Fruit fly (Drosophila melanogaster) whole organism, adult: Measurements from ENCODE around the gene CHKov1.

Experiments used
- CG11617 ChIP-seq: fragments of 200-800 bp; sonication (Bioruptor generic); optimal IDR thresholded peaks from 2 replicates; lab custom pipeline; 2017; ENCODE audit warnings: mild to moderate bottlenecking, missing biosample characterization, missing genetic modification reagents, missing genetic modification characterization
- CG12768 ChIP-seq: fragments of 200-800 bp; sonication (Bioruptor generic); optimal IDR thresholded peaks from 2 replicates; lab custom pipeline; 2017; ENCODE audit warnings: missing biosample characterization, missing genetic modification characterization, mild to moderate bottlenecking, moderate library complexity, missing genetic modification reagents
- CG14711 ChIP-seq: fragments of 200-800 bp; sonication (Bioruptor generic); optimal IDR thresholded peaks from 2 replicates; lab custom pipeline; 2018; ENCODE audit warnings: missing biosample characterization, mild to moderate bottlenecking, missing genetic modification characterization, moderate library complexity
- CG1620 ChIP-seq: fragments of 200-800 bp; sonication (Bioruptor generic); optimal IDR thresholded peaks from 2 replicates; lab custom pipeline; 2016; ENCODE audit warnings: missing biosample characterization, missing genetic modification characterization
- CG33017 ChIP-seq: fragments of 200-800 bp; sonication (Bioruptor generic); optimal IDR thresholded peaks from 2 replicates; lab custom pipeline; 2018; ENCODE audit warnings: missing biosample characterization, mild to moderate bottlenecking, missing genetic modification characterization, moderate library complexity
- CG5204 ChIP-seq: fragments of 200-800 bp; sonication (Bioruptor generic); optimal IDR thresholded peaks from 2 replicates; lab custom pipeline; 2016; ENCODE audit warnings: missing biosample characterization, missing genetic modification characterization
- CG7045 ChIP-seq: fragments of 200-800 bp; sonication (Bioruptor generic); optimal IDR thresholded peaks from 2 replicates; lab custom pipeline; 2017; ENCODE audit warnings: missing biosample characterization, mild to moderate bottlenecking, missing genetic modification characterization
- CG7101 ChIP-seq: fragments of 200-800 bp; sonication (Bioruptor generic); optimal IDR thresholded peaks from 2 replicates; lab custom pipeline; 2018; ENCODE audit warnings: missing biosample characterization, mild to moderate bottlenecking, missing genetic modification characterization, moderate library complexity
- Clk ChIP-seq: fragments of 200-800 bp; sonication (Bioruptor generic); optimal IDR thresholded peaks from 2 replicates; lab custom pipeline; 2017; ENCODE audit warnings: missing biosample characterization, missing genetic modification characterization
- Crg-1 ChIP-seq: fragments of 200-800 bp; sonication (Bioruptor generic); optimal IDR thresholded peaks from 2 replicates; lab custom pipeline; 2016; ENCODE audit warnings: missing biosample characterization, missing genetic modification characterization
- Hr96 ChIP-seq: fragments of 200-800 bp; sonication (Bioruptor generic); optimal IDR thresholded peaks from 2 replicates; lab custom pipeline; 2016; ENCODE audit warnings: missing biosample characterization, missing genetic modification characterization
- Mnt ChIP-seq: fragments of 200-800 bp; sonication (Bioruptor generic); optimal IDR thresholded peaks from 2 replicates; lab custom pipeline; 2016; ENCODE audit warnings: missing biosample characterization, mild to moderate bottlenecking, missing genetic modification characterization
- bab1 ChIP-seq: fragments of 200-800 bp; sonication (Bioruptor generic); optimal IDR thresholded peaks from 3 replicates; lab custom pipeline; 2019; ENCODE audit warnings: missing biosample characterization, mild to moderate bottlenecking, missing genetic modification characterization, moderate library complexity
- cic ChIP-seq: fragments of 200-800 bp; sonication (Bioruptor generic); optimal IDR thresholded peaks from 2 replicates; lab custom pipeline; 2017; ENCODE audit warnings: missing biosample characterization, mild to moderate bottlenecking, missing genetic modification characterization, moderate library complexity
- cnc ChIP-seq, 2 experiments: fragments of >200 bp; optimal IDR thresholded peaks; 2 replicates each; lab custom pipeline; 2017
- kay ChIP-seq: fragments of 200-800 bp; sonication (Bioruptor generic); peaks from one replicate; lab custom pipeline; 2016; ENCODE audit warnings: missing biosample characterization, missing genetic modification characterization, borderline replicate concordance
- ovo ChIP-seq: fragments of 200-800 bp; sonication (Bioruptor generic); optimal IDR thresholded peaks from 2 replicates; lab custom pipeline; 2016; ENCODE audit warnings: missing biosample characterization, missing genetic modification characterization
- pad ChIP-seq: fragments of 200-800 bp; sonication (Bioruptor generic); optimal IDR thresholded peaks from 3 replicates; lab custom pipeline; 2017; ENCODE audit warnings: missing biosample characterization, missing genetic modification characterization, mild to moderate bottlenecking, moderate library complexity, missing genetic modification reagents
- tj ChIP-seq: fragments of 200-800 bp; sonication (Bioruptor generic); optimal IDR thresholded peaks from 3 replicates; lab custom pipeline; 2017; ENCODE audit warnings: missing biosample characterization, mild to moderate bottlenecking, missing genetic modification characterization, moderate library complexity
- toe ChIP-seq: fragments of 200-800 bp; sonication (Bioruptor generic); optimal IDR thresholded peaks from 2 replicates; lab custom pipeline; 2016; ENCODE audit warnings: missing biosample characterization, missing genetic modification characterization

The CHKov1 gene

DNA sequence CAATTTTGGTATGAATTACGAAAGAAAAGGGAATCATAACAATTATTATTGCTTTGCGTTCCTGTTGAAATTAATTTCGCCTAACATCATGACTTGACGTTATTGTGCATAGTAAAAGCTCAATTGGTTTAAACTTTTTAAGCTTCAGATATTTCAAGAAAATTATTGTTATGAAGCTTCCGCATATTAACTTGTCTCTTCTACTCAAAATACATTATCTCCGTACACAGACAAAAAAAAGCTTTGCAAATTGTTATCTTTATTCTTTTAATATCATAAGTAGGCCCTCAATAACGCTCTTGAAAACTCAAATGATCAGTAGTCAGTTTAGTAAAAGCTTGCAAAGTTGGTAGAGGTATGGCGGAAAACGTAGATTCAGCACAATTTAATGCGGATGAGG, 42.0 kb downstream of the CHKov1 start, which contains the start of gene CG13658:
TSS of gene CG13658 (plus strand) at position 347 of the 400 bp plus-strand sequence.
- no peak for TF ChIP-seq CG1620 (GFP tag; lab: Kevin White, UChicago)
- no peak for TF ChIP-seq Hr96 (GFP tag; lab: Kevin White, UChicago)
- TF ChIP-seq tj, result no peak
- TF ChIP-seq CG7101 (tag; lab: Kevin White, UChicago), result no peak
- no peak for TF ChIP-seq CG11617
- no peak for TF ChIP-seq Crg-1
- no peak for TF ChIP-seq ovo (GFP tag; lab: Kevin White, UChicago)
- no peak for TF ChIP-seq CG14711 (tag; lab: Kevin White, UChicago)
- TF ChIP-seq CG7045 (GFP tag; lab: Kevin White, UChicago), result no peak
- no peak for TF ChIP-seq CG5204
- peak; percentile 14 for TF ChIP-seq bab1
- peak; percentile 90 for TF ChIP-seq kay (GFP tag; lab: Kevin White, UChicago)
- TF ChIP-seq CG33017 (tag; lab: Kevin White, UChicago), result no peak
- TF ChIP-seq cnc (optimal IDR thresholded peaks at IDR 0.05; lab: Kevin White, UChicago), result peak in 1 of 2 experiments; percentile 81
- TF ChIP-seq Clk (GFP tag; lab: Kevin White, UChicago), result no peak
- no peak for TF ChIP-seq Mnt (GFP tag; lab: Kevin White, UChicago)
- TF ChIP-seq CG12768 (GFP tag; lab: Kevin White, UChicago), result peak; percentile 13
- TF ChIP-seq toe, result no peak
- TF ChIP-seq cic (GFP tag; lab: Kevin White, UChicago), result peak; percentile 59
- TF ChIP-seq pad, result no peak

DNA sequence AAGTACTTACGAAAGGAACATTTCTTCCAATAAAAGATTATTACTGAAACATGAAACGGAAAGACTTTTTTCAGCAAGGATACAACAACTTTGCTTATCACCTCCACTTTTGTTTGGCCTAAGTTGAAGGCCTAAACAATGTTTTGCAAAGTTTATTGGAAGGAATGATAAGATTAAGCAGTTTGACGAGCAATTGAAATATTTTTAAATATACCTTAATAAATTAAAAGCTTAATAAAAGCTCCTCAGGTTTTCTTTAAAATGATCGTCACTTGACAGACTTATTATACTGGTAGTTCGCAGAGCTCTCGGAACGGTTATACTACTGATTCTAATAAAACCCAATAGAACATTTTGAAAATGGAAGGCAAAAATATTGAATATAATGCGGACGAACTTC, 43.9 kb downstream of the CHKov1 start, which contains the start of gene CG31104:
TSS of gene CG31104 (plus strand) at position 301 of the 400 bp plus-strand sequence.
- TF ChIP-seq CG11617 (no peak), kay (GFP tag; lab: Kevin White, UChicago) (peak; percentile 87), CG1620 (GFP tag; lab: Kevin White, UChicago) (no peak)

DNA sequence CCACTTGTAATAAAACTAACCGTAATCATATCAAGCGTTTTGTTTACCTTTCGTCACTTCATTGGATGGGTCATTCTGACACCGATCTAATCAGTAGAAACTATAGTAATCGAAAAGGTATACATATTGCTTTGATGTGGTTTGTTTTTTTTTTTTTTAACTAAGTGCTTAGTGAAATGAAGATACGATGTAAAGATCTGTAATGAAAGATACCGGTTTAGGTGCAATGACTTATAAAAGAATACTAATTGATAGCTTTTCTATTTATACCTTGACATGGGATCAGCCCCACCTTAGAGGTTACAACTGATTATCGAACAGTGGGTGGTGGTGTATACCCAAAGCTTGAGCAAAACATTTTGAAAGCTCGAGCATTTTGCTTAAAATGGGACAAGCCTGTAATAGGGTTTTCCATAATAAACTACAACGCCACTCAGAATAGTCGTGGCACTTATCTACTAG, 45.9 kb downstream of the CHKov1 start, which contains the start of gene CG31300:
TSS of gene CG31300 (plus strand) at position 412 of the 462 bp plus-strand sequence.
- TF ChIP-seq CG12768 (GFP tag; lab: Kevin White, UChicago) (peak; percentile 3), CG14711 (tag; lab: Kevin White, UChicago) (peak; percentile 33), CG33017 (tag; lab: Kevin White, UChicago) (no peak), CG7045 (GFP tag; lab: Kevin White, UChicago) (no peak), bab1 (no peak), CG5204 (no peak), CG7101 (tag; lab: Kevin White, UChicago) (peak; percentile 14), kay (GFP tag; lab: Kevin White, UChicago) (no peak), cnc (optimal IDR thresholded peaks at IDR 0.05; lab: Kevin White, UChicago) (no peak), ovo (GFP tag; lab: Kevin White, UChicago) (no peak), toe (no peak), cic (GFP tag; lab: Kevin White, UChicago) (peak; percentile 65)

DNA sequence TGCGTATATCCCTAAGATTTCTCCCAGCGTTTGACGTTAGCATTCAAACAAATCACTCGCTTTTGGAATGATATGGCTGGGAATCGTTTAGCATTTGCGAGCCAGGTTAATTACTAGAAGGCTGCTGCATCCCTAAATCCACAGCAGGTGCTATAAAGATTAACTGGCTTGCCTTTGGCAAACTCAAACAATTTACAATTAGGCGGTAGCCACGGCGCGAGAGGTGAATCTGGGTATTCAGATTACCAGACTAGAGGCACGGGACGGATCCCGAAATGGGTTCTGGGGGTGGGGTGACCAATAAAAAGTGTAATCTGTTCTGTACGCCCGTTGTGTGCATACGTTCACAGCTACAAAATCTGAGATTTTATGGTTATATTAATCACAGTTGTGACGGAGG, 48.0 kb downstream of the CHKov1 start, which contains the start of gene CG11892:
TSS of gene CG11892 (plus strand) at position 384 of the 400 bp plus-strand sequence.
- TF ChIP-seq cic (GFP tag; lab: Kevin White, UChicago) (peak; percentile 93), CG14711 (tag; lab: Kevin White, UChicago) (peak; percentile 64), CG12768 (GFP tag; lab: Kevin White, UChicago) (peak; percentile 89), CG7101 (tag; lab: Kevin White, UChicago) (peak; percentile 87), CG33017 (tag; lab: Kevin White, UChicago) (peak; percentile 89), CG11617 (peak; percentile 82), CG1620 (GFP tag; lab: Kevin White, UChicago) (no peak), toe (no peak), ovo (GFP tag; lab: Kevin White, UChicago) (peak; percentile 30), pad (peak; percentile 68), cnc (optimal IDR thresholded peaks at IDR 0.05; lab: Kevin White, UChicago) (no peak), CG5204 (peak; percentile 28), Hr96 (GFP tag; lab: Kevin White, UChicago) (no peak), Mnt (GFP tag; lab: Kevin White, UChicago) (peak; percentile 67), kay (GFP tag; lab: Kevin White, UChicago) (peak; percentile 93), bab1 (no peak), CG7045 (GFP tag; lab: Kevin White, UChicago) (peak; percentile 93), Clk (GFP tag; lab: Kevin White, UChicago) (peak; percentile 72), tj (peak; percentile 39), Crg-1 (peak; percentile 20)

DNA sequence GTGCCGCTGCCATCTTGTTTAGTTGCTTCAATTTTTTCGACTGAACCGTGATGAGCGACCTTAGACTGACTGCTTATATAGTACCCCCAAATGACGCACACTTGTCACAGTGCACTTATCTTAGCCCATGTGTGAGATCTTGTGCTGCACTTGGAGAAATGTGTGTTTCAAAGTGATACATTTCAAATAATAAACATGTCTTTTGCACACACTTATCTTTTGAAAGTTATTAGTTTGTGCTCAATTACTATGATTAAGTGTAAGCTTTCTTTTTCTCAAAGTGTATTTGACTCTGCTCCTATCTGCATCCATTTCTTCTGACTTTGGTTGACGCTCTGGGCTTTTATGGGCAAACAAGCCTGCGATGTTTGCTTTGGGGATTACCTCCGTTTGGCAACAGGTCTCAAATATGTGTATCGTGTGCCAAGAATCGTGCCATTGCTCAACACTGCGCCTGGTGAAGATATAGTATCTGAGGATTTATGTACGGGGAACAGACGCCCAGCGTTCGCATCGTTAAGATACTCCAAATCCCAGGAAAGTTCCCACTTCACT, 49.2 kb downstream of the CHKov1 start, which contains the start of gene CG10514:
TSS of gene CG10514 (minus strand) at position 51 of the 555 bp plus-strand sequence.
- TF ChIP-seq Mnt (GFP tag; lab: Kevin White, UChicago), result peak; percentile 33
- peak; percentile 90 for TF ChIP-seq kay (GFP tag; lab: Kevin White, UChicago)
- TF ChIP-seq CG7045 (GFP tag; lab: Kevin White, UChicago), result peak; percentile 50
- TF ChIP-seq toe, result no peak
- peak; percentile 57 for TF ChIP-seq CG7101 (tag; lab: Kevin White, UChicago)
- TF ChIP-seq cic (GFP tag; lab: Kevin White, UChicago), result peak; percentile 65
- peak; percentile 45 for TF ChIP-seq CG33017 (tag; lab: Kevin White, UChicago)
- TF ChIP-seq Crg-1, result no peak
- TF ChIP-seq CG12768 (GFP tag; lab: Kevin White, UChicago), result peak; percentile 53
- TF ChIP-seq Hr96 (GFP tag; lab: Kevin White, UChicago), result no peak
- TF ChIP-seq ovo (GFP tag; lab: Kevin White, UChicago), result peak; percentile 23
- no peak for TF ChIP-seq CG1620 (GFP tag; lab: Kevin White, UChicago)

DNA sequence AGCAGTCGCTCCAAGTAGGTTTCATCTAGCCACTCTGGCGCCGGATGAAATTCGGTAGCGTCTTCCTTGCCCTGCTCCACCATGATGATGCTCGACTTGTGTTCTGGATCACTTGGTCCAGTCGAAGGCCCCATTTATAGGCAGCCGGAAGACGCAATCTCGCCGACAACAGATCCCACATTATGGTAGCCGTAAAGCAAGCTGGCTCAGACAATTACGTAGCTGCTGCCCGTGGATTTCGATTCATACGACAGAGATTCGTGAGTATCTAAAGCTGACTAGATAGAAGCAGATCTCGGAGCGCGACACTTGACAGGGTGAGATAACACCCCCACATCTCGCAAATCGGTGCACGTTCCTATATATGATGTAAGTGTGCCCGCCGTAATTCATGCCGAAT, 52.0 kb downstream of the CHKov1 start, which contains the start of gene CG10513:
TSS of gene CG10513 (minus strand) at position 101 of the 400 bp plus-strand sequence.
- no peak for TF ChIP-seq Mnt (GFP tag; lab: Kevin White, UChicago)
- TF ChIP-seq CG7045 (GFP tag; lab: Kevin White, UChicago), result no peak
- TF ChIP-seq CG12768 (GFP tag; lab: Kevin White, UChicago), result no peak
- TF ChIP-seq kay (GFP tag; lab: Kevin White, UChicago), result no peak
- TF ChIP-seq CG7101 (tag; lab: Kevin White, UChicago), result no peak
- TF ChIP-seq CG11617, result no peak
- TF ChIP-seq cic (GFP tag; lab: Kevin White, UChicago), result no peak
- TF ChIP-seq cnc (optimal IDR thresholded peaks at IDR 0.05; lab: Kevin White, UChicago), result no peak
- TF ChIP-seq ovo (GFP tag; lab: Kevin White, UChicago), result no peak
- TF ChIP-seq tj, result no peak
- no peak for TF ChIP-seq CG5204
- TF ChIP-seq bab1, result no peak
- TF ChIP-seq toe, result no peak
- no peak for TF ChIP-seq CG14711 (tag; lab: Kevin White, UChicago)
- no peak for TF ChIP-seq CG1620 (GFP tag; lab: Kevin White, UChicago)
